In genomic region chrII:13195163-13195562, ce11 we compare ENCODE assay signal across 2 worm cellular contexts.
A peak's percentile ranks its signal among the peaks of the same experiment; 100 is the strongest.
TF ChIP-seq lines count a peak whose summit lies in the region.

Gene lec-1, plus strand, starts transcription at chrII:13195549.

TF ChIP-seq in whole organism, L1 larva, 84 proteins besides CTCF, POLR2A, EP300 and RAD21 (continued from another document):
- TF ChIP-seq nhr-47 (tag; optimal IDR thresholded peaks at IDR 0.05; lab: Kevin White, UChicago) (peak; percentile 55), nhr-76 (tag; optimal IDR thresholded peaks at IDR 0.05; lab: Kevin White, UChicago) (no peak), rnt-1 (tag; optimal IDR thresholded peaks at IDR 0.05; lab: Kevin White, UChicago) (peak; percentile 65), dpl-1 (GFP tag; optimal IDR thresholded peaks at IDR 0.05; lab: Kevin White, UChicago) (peak; percentile 9 to 32 (median 16)), C16A3.4 (tag; optimal IDR thresholded peaks at IDR 0.05; lab: Kevin White, UChicago) (peak; percentile 11), ceh-8 (GFP tag; optimal IDR thresholded peaks at IDR 0.05; lab: Kevin White, UChicago) (no peak), fkh-10 (GFP tag; optimal IDR thresholded peaks at IDR 0.05; lab: Kevin White, UChicago) (peak; percentile 5), lin-15B (tag; optimal IDR thresholded peaks at IDR 0.05; lab: Kevin White, UChicago) (no peak), nhr-71 (tag; optimal IDR thresholded peaks at IDR 0.05; lab: Kevin White, UChicago) (peak; percentile 70), ceh-90 (tag; optimal IDR thresholded peaks at IDR 0.05; lab: Kevin White, UChicago) (no peak), grh-1 (GFP tag; IDR thresholded peaks at IDR 0.05; lab: Robert Waterston, UW) (no peak), nhr-19 (GFP tag; conservative IDR thresholded peaks at IDR 0.05; lab: Robert Waterston, UW) (no peak; the same call in 1 of the 2 replicates), efl-1 (optimal IDR thresholded peaks at IDR 0.05; lab: Kevin White, UChicago) (peak; percentile 64 to 77), efl-1 (GFP tag; optimal IDR thresholded peaks at IDR 0.05 in 1 of 2; lab: Kevin White, UChicago) (peak; percentile 15 to 50), isw-1 (GFP tag; IDR thresholded peaks at IDR 0.05; lab: Robert Waterston, UW) (no peak), nhr-85 (tag; lab: Kevin White, UChicago) (peak; percentile 80), zip-4 (GFP tag; optimal IDR thresholded peaks at IDR 0.05; lab: Kevin White, UChicago) (no peak), unc-98 (GFP tag; IDR thresholded peaks at IDR 0.05; lab: Robert Waterston, UW) (no peak), ceh-88 (GFP tag; IDR thresholded peaks at IDR 0.05; lab: Robert Waterston, UW) (no peak), nhr-90 (tag; optimal IDR thresholded peaks at IDR 0.05; lab: Kevin White, UChicago; ENCODE audit: poor library complexity) (no peak), mdl-1 (tag; optimal IDR thresholded peaks at IDR 0.05; lab: Kevin White, UChicago) (peak in 1 of 2 experiments; percentile 18), fos-1 (tag; optimal IDR thresholded peaks at IDR 0.05; lab: Kevin White, UChicago) (peak; percentile 46), zag-1 (tag; optimal IDR thresholded peaks at IDR 0.05; lab: Kevin White, UChicago) (peak; percentile 15), lir-3 (tag; optimal IDR thresholded peaks at IDR 0.05; lab: Kevin White, UChicago; ENCODE audit: poor library complexity) (peak; percentile 7), ces-1 (GFP tag; optimal IDR thresholded peaks at IDR 0.05; lab: Kevin White, UChicago) (no peak), F16B12.6 (tag; optimal IDR thresholded peaks at IDR 0.05; lab: Kevin White, UChicago) (no peak), alr-1 (tag; optimal IDR thresholded peaks at IDR 0.05; lab: Kevin White, UChicago; ENCODE audit: borderline replicate concordance) (no peak), lin-13 (GFP tag; optimal IDR thresholded peaks at IDR 0.05; lab: Kevin White, UChicago) (no peak), nhr-28 (tag; optimal IDR thresholded peaks at IDR 0.05; lab: Kevin White, UChicago) (no peak), lsy-2 (tag; optimal IDR thresholded peaks at IDR 0.05; lab: Kevin White, UChicago) (peak; percentile 16 to 73), tbx-2 (tag; optimal IDR thresholded peaks at IDR 0.05; lab: Kevin White, UChicago) (peak; percentile 48), hpl-2 (GFP tag; optimal IDR thresholded peaks at IDR 0.05; lab: Kevin White, UChicago) (no peak), elt-3 (tag; optimal IDR thresholded peaks at IDR 0.05; lab: Kevin White, UChicago) (no peak), vab-15 (tag; optimal IDR thresholded peaks at IDR 0.05; lab: Kevin White, UChicago) (no peak), blmp-1 (tag; optimal IDR thresholded peaks at IDR 0.05; lab: Kevin White, UChicago) (peak; percentile 41), snpc-4 (tag; optimal IDR thresholded peaks at IDR 0.05; lab: Kevin White, UChicago) (no peak), hlh-17 (GFP tag; optimal IDR thresholded peaks at IDR 0.05; lab: Kevin White, UChicago; ENCODE audit: borderline replicate concordance) (no peak), hlh-4 (tag; optimal IDR thresholded peaks at IDR 0.05; lab: Kevin White, UChicago) (no peak), sox-4 (tag; optimal IDR thresholded peaks at IDR 0.05; lab: Kevin White, UChicago) (no peak), jun-1 (tag; optimal IDR thresholded peaks at IDR 0.05; lab: Kevin White, UChicago) (peak; percentile 8), tlp-1 (tag; optimal IDR thresholded peaks at IDR 0.05; lab: Kevin White, UChicago) (no peak), aha-1 (tag; optimal IDR thresholded peaks at IDR 0.05; lab: Kevin White, UChicago) (no peak), nhr-237 (tag; optimal IDR thresholded peaks at IDR 0.05; lab: Kevin White, UChicago) (no peak), egl-27 (tag; optimal IDR thresholded peaks at IDR 0.05; lab: Kevin White, UChicago) (no peak), nhr-77 (tag; optimal IDR thresholded peaks at IDR 0.05; lab: Kevin White, UChicago) (peak; percentile 67), unc-62 (GFP tag; optimal IDR thresholded peaks at IDR 0.05; lab: Kevin White, UChicago) (no peak), ets-5 (GFP tag; IDR thresholded peaks at IDR 0.05; lab: Robert Waterston, UW) (no peak)

TF ChIP-seq in whole organism, L4 larva, 104 proteins besides CTCF, POLR2A, EP300 and RAD21 (continued from another document):
- no peak for TF ChIP-seq F26F4.8 (GFP tag; conservative IDR thresholded peaks at IDR 0.05; lab: Robert Waterston, UW)
- peak; percentile 45 for TF ChIP-seq hlh-30 (tag; optimal IDR thresholded peaks at IDR 0.05; lab: Kevin White, UChicago; ENCODE audit: insufficient read depth)
- TF ChIP-seq hif-1 (tag; optimal IDR thresholded peaks at IDR 0.05; lab: Kevin White, UChicago): peak in 1 of 2 experiments; percentile 3
- peak in 1 of 2 experiments; percentile 51 for TF ChIP-seq daf-16 (GFP tag; optimal IDR thresholded peaks at IDR 0.05; lab: Kevin White, UChicago)
- peak; percentile 97 for TF ChIP-seq daf-16 (tag; optimal IDR thresholded peaks at IDR 0.05; lab: Kevin White, UChicago)
- TF ChIP-seq php-3 (GFP tag; IDR thresholded peaks at IDR 0.05; lab: Robert Waterston, UW): no peak
- 0 out of 2 replicates have a peak, but pooled peaks have one; percentile 6 for TF ChIP-seq lim-7 (GFP tag; IDR thresholded peaks at IDR 0.05; lab: Robert Waterston, UW)
- TF ChIP-seq aha-1 (tag; lab: Kevin White, UChicago): peak; percentile 85
- peak; percentile 72 for TF ChIP-seq hlh-11 (tag; optimal IDR thresholded peaks at IDR 0.05; lab: Kevin White, UChicago)
- no peak for TF ChIP-seq F49E8.2 (tag; optimal IDR thresholded peaks at IDR 0.05; lab: Kevin White, UChicago; ENCODE audit: borderline replicate concordance)
TF ChIP-seq in whole organism, L4 larva: peak in this region for 28.
